Worm (Caenorhabditis elegans) whole organism, L4 larva: Measurements from ENCODE around the gene pdi-2.

Experiments used
- aly-2 ChIP-seq: sonication (generic microtip); optimal IDR thresholded peaks from 2 replicates; lab custom pipeline; 2018; ENCODE audit warnings: missing biosample characterization, missing genetic modification characterization
- saeg-2 ChIP-seq: fragments of 200-800 bp; sonication (Bioruptor generic); IDR thresholded peaks from 2 replicates; pipeline ENCODE4 v1.3.6; 2022; ENCODE audit warnings: missing genetic modification reagents, missing genetic modification characterization, missing compliant biosample characterization

DNA sequence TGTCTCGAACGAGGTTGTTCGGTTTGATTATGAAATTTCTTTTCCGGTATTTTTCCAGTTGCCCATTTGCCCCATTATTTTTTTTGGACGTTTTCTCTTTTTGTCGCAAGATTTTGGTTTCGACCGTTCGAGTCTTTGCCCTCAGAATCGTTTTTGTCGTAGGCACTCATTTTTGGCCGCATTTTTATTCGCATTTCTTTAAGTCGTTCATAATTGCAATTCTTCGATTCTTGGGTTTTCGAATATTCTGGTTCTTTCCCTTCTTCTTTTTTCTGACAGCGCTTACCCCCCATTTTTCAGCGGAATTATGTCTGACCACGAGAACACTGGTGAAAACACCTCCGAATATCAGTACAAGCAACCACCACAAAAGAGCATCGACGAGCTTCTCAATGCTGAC, 15.7 kb upstream of the pdi-2 start, which contains the start of gene rhi-1:
- no peak for TF ChIP-seq saeg-2 (GFP tag; lab: Robert Waterston, UW)
- TF ChIP-seq aly-2 (tag; lab: Kevin White, UChicago): no peak
